Worm (Caenorhabditis elegans) whole organism, early embryonic: ENCODE data around the gene srlf-24.

Source experiments
- B0310.2 ChIP-seq: sonication (generic microtip); optimal IDR thresholded peaks from 2 replicates; lab custom pipeline; 2016; ENCODE audit warnings: mild to moderate bottlenecking, missing genetic modification characterization, missing compliant biosample characterization
- F13C5.2 ChIP-seq: sonication (generic microtip); optimal IDR thresholded peaks from 2 replicates; lab custom pipeline; 2017; ENCODE audit warnings: mild to moderate bottlenecking, missing genetic modification characterization, inconsistent platforms, missing compliant biosample characterization
- aly-1 ChIP-seq: sonication (generic microtip); optimal IDR thresholded peaks from 2 replicates; lab custom pipeline; 2016; ENCODE audit warnings: missing genetic modification characterization, missing compliant biosample characterization
- ama-1 ChIP-seq: fragments of 150-350 bp; optimal IDR thresholded peaks from 2 replicates; lab custom pipeline; 2014
- ceh-13 ChIP-seq: fragments of 200-800 bp; sonication (Bioruptor generic); optimal IDR thresholded peaks from 2 replicates; lab custom pipeline; 2018; ENCODE audit warnings: mild to moderate bottlenecking, missing genetic modification characterization, missing compliant biosample characterization
- ceh-36 ChIP-seq: sonication (generic microtip); optimal IDR thresholded peaks from 2 replicates; lab custom pipeline; 2016; ENCODE audit warnings: missing genetic modification characterization, inconsistent platforms, missing compliant biosample characterization
- ets-7 ChIP-seq: sonication (generic microtip); optimal IDR thresholded peaks from 2 replicates; lab custom pipeline; 2016; ENCODE audit warnings: missing genotype, missing genetic modification characterization, missing compliant biosample characterization
- flt-1 ChIP-seq: fragments of 200-800 bp; sonication (Bioruptor generic); IDR thresholded peaks from 2 replicates; pipeline ENCODE4 v1.3.6; 2022; ENCODE audit warnings: missing genetic modification characterization, missing compliant biosample characterization
- hmbx-1 ChIP-seq: sonication (generic microtip); optimal IDR thresholded peaks from 2 replicates; lab custom pipeline; 2016; ENCODE audit warnings: mild to moderate bottlenecking, missing genetic modification characterization, missing compliant biosample characterization
- hmg-4 ChIP-seq: fragments of 200-800 bp; sonication (Bioruptor generic); optimal IDR thresholded peaks from 2 replicates; lab custom pipeline; 2018; ENCODE audit warnings: mild to moderate bottlenecking, missing genetic modification characterization, missing compliant biosample characterization
- hnd-1 ChIP-seq: sonication (generic microtip); optimal IDR thresholded peaks from 2 replicates; lab custom pipeline; 2016; ENCODE audit warnings: missing genetic modification characterization, missing compliant biosample characterization
- pes-1 ChIP-seq: fragments of 200-800 bp; sonication (Bioruptor generic); IDR thresholded peaks from 2 replicates; pipeline ENCODE4 v1.3.6; 2022; ENCODE audit warnings: missing genetic modification reagents, missing genetic modification characterization, missing compliant biosample characterization
- scrt-1 ChIP-seq: fragments of 200-800 bp; sonication (Bioruptor generic); IDR thresholded peaks from 2 replicates; pipeline ENCODE4 v1.3.6; 2022; ENCODE audit warnings: missing genetic modification characterization, missing compliant biosample characterization
- sea-1 ChIP-seq: fragments of 200-800 bp; sonication (Bioruptor generic); conservative IDR thresholded peaks from 2 replicates; pipeline ENCODE4 v1.3.6; 2022; ENCODE audit warnings: missing genetic modification characterization, missing compliant biosample characterization
- tbx-11 ChIP-seq: fragments of 200-800 bp; sonication (Bioruptor generic); IDR thresholded peaks from 2 replicates; pipeline ENCODE4 v1.3.6; 2022; ENCODE audit warnings: missing genetic modification characterization, missing compliant biosample characterization
- tbx-37 ChIP-seq: fragments of 200-800 bp; sonication (Bioruptor generic); conservative IDR thresholded peaks from 2 replicates; pipeline ENCODE4 v1.3.6; 2022; ENCODE audit warnings: missing genetic modification reagents, missing genetic modification characterization, missing compliant biosample characterization
- tra-4 ChIP-seq: sonication (generic microtip); optimal IDR thresholded peaks from 2 replicates; lab custom pipeline; 2017; ENCODE audit warnings: missing genetic modification characterization, missing compliant biosample characterization

Gene srlf-24

ce11 chrIV:11119972-11120562, 14.4 kb upstream of the srlf-24 start:
- 0 out of 2 replicates have a peak, but pooled peaks have one; percentile 51 for TF ChIP-seq tbx-11
- no peak for TF ChIP-seq pes-1
- TF ChIP-seq hmg-4 (GFP tag; lab: Kevin White, UChicago), result no peak
- TF ChIP-seq flt-1 (GFP tag; lab: Robert Waterston, UW), result no peak
- no peak for TF ChIP-seq ets-7
- no peak for TF ChIP-seq ceh-36

- peak; percentile 68 for TF ChIP-seq hmg-4 (GFP tag; lab: Kevin White, UChicago)
- peak; percentile 60 for TF ChIP-seq aly-1 (tag; lab: Kevin White, UChicago)
- no peak for TF ChIP-seq hnd-1
- TF ChIP-seq flt-1 (GFP tag; lab: Robert Waterston, UW), result 0 out of 2 replicates have a peak, but pooled peaks have one; percentile 36
- TF ChIP-seq B0310.2, result no peak
- TF ChIP-seq ceh-36, result no peak
- no peak for TF ChIP-seq tbx-11
- TF ChIP-seq F13C5.2 (tag; lab: Kevin White, UChicago), result peak; percentile 86
- TF ChIP-seq ets-7, result no peak
Measured at ce11 chrIV:11118837-11119491, 13.3 kb upstream of the srlf-24 start, which contains the start of the genes imp-2 and enpl-1. imp-2 (minus strand) TSS chrIV:11118887. enpl-1 (plus strand) TSS chrIV:11119298.

ce11 chrIV:11112641-11113040, 7.0 kb upstream of the srlf-24 start, which contains the start of gene clc-9:
clc-9 (plus strand) TSS chrIV:11112941.
- no peak for TF ChIP-seq hnd-1
- no peak for TF ChIP-seq sea-1 (GFP tag; lab: Robert Waterston, UW)
- no peak for TF ChIP-seq flt-1 (GFP tag; lab: Robert Waterston, UW)
- no peak for TF ChIP-seq B0310.2
- TF ChIP-seq ceh-13 (GFP tag; lab: Kevin White, UChicago), result no peak
- TF ChIP-seq aly-1 (tag; lab: Kevin White, UChicago), result no peak
- no peak for TF ChIP-seq ceh-36
- TF ChIP-seq F13C5.2 (tag; lab: Kevin White, UChicago), result no peak
- no peak for TF ChIP-seq ets-7

DNA sequence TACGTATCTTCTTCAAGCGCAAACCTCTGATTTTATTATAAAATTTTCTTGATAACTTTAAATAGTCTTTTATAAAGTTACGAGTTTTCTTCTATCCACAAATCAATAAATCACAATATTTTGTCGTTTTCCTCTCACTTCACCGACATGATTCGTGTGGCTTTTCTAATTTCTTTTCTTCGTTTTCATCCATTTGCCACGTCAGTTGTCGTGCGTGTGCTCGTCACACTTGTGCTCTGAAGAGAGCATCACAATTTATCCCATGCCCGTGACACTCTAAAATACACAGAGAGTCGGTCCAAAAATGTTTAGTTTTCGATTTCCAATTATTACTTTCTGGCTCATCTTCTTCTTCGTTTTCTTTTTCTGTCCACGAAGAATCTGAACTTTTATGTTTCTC, 6.3 kb upstream of the srlf-24 start:
- TF ChIP-seq sea-1 (GFP tag; lab: Robert Waterston, UW) (no peak), flt-1 (GFP tag; lab: Robert Waterston, UW) (no peak), F13C5.2 (tag; lab: Kevin White, UChicago) (no peak), ama-1 (lab: Kevin White, UChicago) (no peak), tbx-37 (no peak), hnd-1 (no peak), ceh-36 (no peak), B0310.2 (no peak), scrt-1 (GFP tag; lab: Robert Waterston, UW) (no peak), pes-1 (no peak), tbx-11 (no peak), tra-4 (tag; lab: Kevin White, UChicago) (no peak), hmbx-1 (tag; lab: Kevin White, UChicago) (no peak), aly-1 (tag; lab: Kevin White, UChicago) (no peak), ceh-13 (GFP tag; lab: Kevin White, UChicago) (no peak), ets-7 (no peak), hmg-4 (GFP tag; lab: Kevin White, UChicago) (no peak)

- TF ChIP-seq scrt-1 (GFP tag; lab: Robert Waterston, UW) (no peak), ets-7 (no peak), tbx-37 (no peak), pes-1 (no peak), tbx-11 (no peak), B0310.2 (no peak), hnd-1 (no peak), hmbx-1 (tag; lab: Kevin White, UChicago) (no peak), ama-1 (lab: Kevin White, UChicago) (no peak), tra-4 (tag; lab: Kevin White, UChicago) (no peak), F13C5.2 (tag; lab: Kevin White, UChicago) (no peak), aly-1 (tag; lab: Kevin White, UChicago) (no peak), hmg-4 (GFP tag; lab: Kevin White, UChicago) (no peak), flt-1 (GFP tag; lab: Robert Waterston, UW) (no peak), ceh-36 (no peak), sea-1 (GFP tag; lab: Robert Waterston, UW) (no peak), ceh-13 (GFP tag; lab: Kevin White, UChicago) (no peak)
Measured at ce11 chrIV:11110995-11111619, 5.5 kb upstream of the srlf-24 start, which contains the start of gene rps-5. rps-5 (minus strand) TSS chrIV:11111045.

- TF ChIP-seq B0310.2 (no peak), ceh-13 (GFP tag; lab: Kevin White, UChicago) (no peak), ama-1 (lab: Kevin White, UChicago) (no peak), scrt-1 (GFP tag; lab: Robert Waterston, UW) (no peak), tbx-11 (no peak)
Measured at ce11 chrIV:11109771-11110170, 4.1 kb upstream of the srlf-24 start, which contains the start of gene pigk-1. pigk-1 (minus strand) TSS chrIV:11110018.

DNA sequence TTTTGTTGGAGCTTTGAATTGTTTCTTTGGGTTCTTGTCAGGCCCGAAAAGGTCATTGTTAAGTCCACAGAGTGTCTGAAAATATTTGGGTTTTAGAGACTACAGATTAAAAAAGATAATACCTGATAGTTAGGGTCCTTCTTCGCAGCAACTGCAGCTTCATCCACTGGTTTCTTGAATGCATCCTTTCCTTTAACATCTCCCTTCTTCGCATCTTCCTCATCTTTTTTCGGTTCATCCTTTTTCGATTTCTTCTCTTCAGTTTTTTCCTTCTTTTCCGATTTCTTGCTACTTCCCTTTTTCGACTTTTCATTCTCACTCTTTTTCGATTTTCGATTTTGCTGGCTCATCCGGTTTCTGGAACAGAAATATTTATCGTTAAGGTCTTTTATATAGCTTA, 2.1 kb downstream of the srlf-24 start:
- TF ChIP-seq sea-1 (GFP tag; lab: Robert Waterston, UW) (no peak), aly-1 (tag; lab: Kevin White, UChicago) (no peak), ceh-36 (no peak), ets-7 (no peak), F13C5.2 (tag; lab: Kevin White, UChicago) (no peak), pes-1 (no peak), B0310.2 (no peak), flt-1 (GFP tag; lab: Robert Waterston, UW) (no peak), tbx-37 (no peak), ceh-13 (GFP tag; lab: Kevin White, UChicago) (no peak), hmbx-1 (tag; lab: Kevin White, UChicago) (no peak), scrt-1 (GFP tag; lab: Robert Waterston, UW) (no peak), hmg-4 (GFP tag; lab: Kevin White, UChicago) (no peak), tbx-11 (no peak), hnd-1 (no peak), tra-4 (tag; lab: Kevin White, UChicago) (no peak), ama-1 (lab: Kevin White, UChicago) (no peak)
